Fruit fly (Drosophila melanogaster) whole organism, embryonic: Measurements from ENCODE around the gene ND-B17.

Experiments
- Aef1 ChIP-seq: fragments of 200-800 bp; sonication (Bioruptor generic); IDR thresholded peaks from 3 replicates; pipeline ENCODE4 v1.3.6; 2022; ENCODE audit warnings: missing biosample characterization, missing genetic modification characterization
- CG10147 ChIP-seq: fragments of 200-800 bp; sonication (Bioruptor generic); optimal IDR thresholded peaks from 2 replicates; lab custom pipeline; 2019; ENCODE audit warnings: missing biosample characterization, mild to moderate bottlenecking, missing genetic modification characterization, moderate library complexity
- CG10462 ChIP-seq: fragments of 200-800 bp; sonication (Bioruptor generic); optimal IDR thresholded peaks from 2 replicates; lab custom pipeline; 2016; ENCODE audit warnings: missing biosample characterization, missing genetic modification characterization
- CG10654 ChIP-seq: fragments of 200-800 bp; sonication (Bioruptor generic); optimal IDR thresholded peaks from 2 replicates; lab custom pipeline; 2016; ENCODE audit warnings: missing biosample characterization, missing genetic modification characterization
- CG12299 ChIP-seq: fragments of 200-800 bp; sonication (Bioruptor generic); optimal IDR thresholded peaks from 2 replicates; lab custom pipeline; 2018; ENCODE audit warnings: missing biosample characterization, mild to moderate bottlenecking, missing genetic modification characterization
- CG14050 ChIP-seq: fragments of 200-800 bp; sonication (Bioruptor generic); IDR thresholded peaks from 3 replicates; pipeline ENCODE4 v1.3.6; 2022; ENCODE audit warnings: missing biosample characterization, missing genetic modification characterization
- CG14710 ChIP-seq: fragments of 200-800 bp; sonication (Bioruptor generic); optimal IDR thresholded peaks from 3 replicates; lab custom pipeline; 2019; ENCODE audit warnings: missing biosample characterization, mild to moderate bottlenecking, missing genetic modification characterization, moderate library complexity
- CG17802 ChIP-seq: fragments of 200-800 bp; sonication (Bioruptor generic); optimal IDR thresholded peaks from 2 replicates; lab custom pipeline; 2018; ENCODE audit warnings: missing biosample characterization, mild to moderate bottlenecking, missing genetic modification characterization, moderate library complexity
- CG18619 ChIP-seq: fragments of 200-800 bp; sonication (Bioruptor generic); optimal IDR thresholded peaks from 3 replicates; lab custom pipeline; 2017; ENCODE audit warnings: missing biosample characterization, mild to moderate bottlenecking, missing genetic modification characterization
- CG2875 ChIP-seq: fragments of 200-800 bp; sonication (Bioruptor generic); optimal IDR thresholded peaks from 2 replicates; lab custom pipeline; 2017; ENCODE audit warnings: missing biosample characterization, mild to moderate bottlenecking, missing genetic modification characterization, missing genetic modification reagents
- CG2889 ChIP-seq: fragments of 200-800 bp; sonication (Bioruptor generic); IDR thresholded peaks from 3 replicates; pipeline ENCODE4 v1.3.6; 2022; ENCODE audit warnings: missing biosample characterization, missing genetic modification characterization
- CG31224 ChIP-seq: fragments of 200-800 bp; sonication (Bioruptor generic); IDR thresholded peaks from 2 replicates; pipeline ENCODE4 v1.3.6; 2022; ENCODE audit warnings: missing biosample characterization, missing genetic modification characterization
- CG31388 ChIP-seq: fragments of 200-800 bp; sonication (Bioruptor generic); optimal IDR thresholded peaks from 2 replicates; lab custom pipeline; 2016; ENCODE audit warnings: missing biosample characterization, missing genetic modification characterization
- CG33213 ChIP-seq: fragments of 200-800 bp; sonication (Bioruptor generic); optimal IDR thresholded peaks from 3 replicates; lab custom pipeline; 2016; ENCODE audit warnings: missing biosample characterization, missing genetic modification characterization
- CG3407 ChIP-seq: fragments of 200-800 bp; sonication (Bioruptor generic); optimal IDR thresholded peaks from 2 replicates; lab custom pipeline; 2018; ENCODE audit warnings: missing biosample characterization, mild to moderate bottlenecking, missing genetic modification characterization
- CG4282 ChIP-seq: fragments of 200-800 bp; sonication (Bioruptor generic); optimal IDR thresholded peaks from 2 replicates; lab custom pipeline; 2016; ENCODE audit warnings: missing biosample characterization, missing genetic modification characterization
- CG4424 ChIP-seq: fragments of 200-800 bp; sonication (Bioruptor generic); optimal IDR thresholded peaks from 3 replicates; lab custom pipeline; 2016; ENCODE audit warnings: missing biosample characterization, missing genetic modification characterization
- CG4730 ChIP-seq: fragments of 200-800 bp; sonication (Bioruptor generic); IDR thresholded peaks from 2 replicates; pipeline ENCODE4 v1.3.6; 2022; ENCODE audit warnings: missing biosample characterization, missing genetic modification characterization
- CG6683 ChIP-seq: fragments of 200-800 bp; sonication (Bioruptor generic); optimal IDR thresholded peaks from 2 replicates; lab custom pipeline; 2017; ENCODE audit warnings: missing biosample characterization, mild to moderate bottlenecking, missing genetic modification characterization, missing genetic modification reagents
- CG7271 ChIP-seq: fragments of 200-800 bp; sonication (Bioruptor generic); optimal IDR thresholded peaks from 2 replicates; lab custom pipeline; 2018; ENCODE audit warnings: missing biosample characterization, mild to moderate bottlenecking, missing genetic modification characterization, moderate library complexity
- CG7963 ChIP-seq: fragments of 200-800 bp; sonication (Bioruptor generic); IDR thresholded peaks from 3 replicates; pipeline ENCODE4 v1.3.6; 2022; ENCODE audit warnings: missing biosample characterization, missing genetic modification characterization; ENCODE audit not compliant: partially characterized antibody
- CG8765 ChIP-seq: fragments of 200-800 bp; sonication (Bioruptor generic); IDR thresholded peaks from 2 replicates; pipeline ENCODE4 v1.3.6; 2022; ENCODE audit warnings: missing biosample characterization, missing genetic modification characterization
- H2.0 ChIP-seq: fragments of 200-800 bp; sonication (Bioruptor generic); IDR thresholded peaks from 2 replicates; pipeline ENCODE4 v1.3.6; 2022; ENCODE audit warnings: missing biosample characterization, missing genetic modification characterization
- HLHmδ ChIP-seq: fragments of 200-800 bp; sonication (Bioruptor generic); optimal IDR thresholded peaks from 2 replicates; lab custom pipeline; 2018; ENCODE audit warnings: missing biosample characterization, mild to moderate bottlenecking, missing genetic modification characterization, moderate library complexity
- Hmx ChIP-seq: fragments of 200-800 bp; sonication (Bioruptor generic); optimal IDR thresholded peaks from 2 replicates; lab custom pipeline; 2016; ENCODE audit warnings: missing biosample characterization, missing genetic modification characterization
- Hr78 ChIP-seq, 2 experiments: fragments of 200-800 bp in 1 of 2; fragments of >200 bp in 1 of 2; sonication (Bioruptor generic) in 1 of 2; optimal IDR thresholded peaks; 2 replicates each; lab custom pipeline; 2017 to 2019; ENCODE audit warnings: missing biosample characterization in 2 of 2, missing genetic modification characterization in 2 of 2, mild to moderate bottlenecking in 1 of 2, moderate library complexity in 1 of 2
- MBD-R2 ChIP-seq: fragments of 200-800 bp; sonication (Bioruptor generic); IDR thresholded peaks from 2 replicates; pipeline ENCODE4 v1.3.6; 2022; ENCODE audit warnings: missing biosample characterization, missing genetic modification characterization
- MTF-1 ChIP-seq: fragments of 200-800 bp; sonication (Bioruptor generic); optimal IDR thresholded peaks from 2 replicates; lab custom pipeline; 2018; ENCODE audit warnings: missing biosample characterization, mild to moderate bottlenecking, missing genetic modification characterization, borderline replicate concordance
- Med ChIP-seq: fragments of 200-800 bp; sonication (Bioruptor generic); peaks from one replicate; lab custom pipeline; 2016; ENCODE audit warnings: missing biosample characterization, missing genetic modification characterization, mild to moderate bottlenecking, inconsistent platforms, moderate library complexity
- NC2α ChIP-seq: fragments of 200-800 bp; sonication (Bioruptor generic); optimal IDR thresholded peaks from 2 replicates; lab custom pipeline; 2016; ENCODE audit warnings: missing biosample characterization, missing genetic modification characterization
- NfI ChIP-seq: fragments of 200-800 bp; sonication (Bioruptor generic); optimal IDR thresholded peaks from 3 replicates; lab custom pipeline; 2018; ENCODE audit warnings: missing biosample characterization, mild to moderate bottlenecking, missing genetic modification characterization, moderate library complexity
- Ptx1 ChIP-seq: fragments of 200-800 bp; sonication (Bioruptor generic); IDR thresholded peaks from 2 replicates; pipeline ENCODE4 v1.3.6; 2022; ENCODE audit warnings: missing biosample characterization, missing genetic modification characterization
- Trl ChIP-seq, 3 experiments: fragments of >200 bp in 2 of 3; fragments of 200-800 bp in 1 of 3; sonication (Bioruptor generic) in 1 of 3; optimal IDR thresholded peaks; 2 replicates in 1 of 3; 3 replicates in 2 of 3; lab custom pipeline; 2016 to 2017; ENCODE audit warnings: missing biosample characterization in 1 of 3, missing genetic modification characterization in 1 of 3
- Usf ChIP-seq: fragments of 200-800 bp; sonication (Bioruptor generic); optimal IDR thresholded peaks from 2 replicates; lab custom pipeline; 2017; ENCODE audit warnings: missing genotype, missing biosample characterization, missing genetic modification characterization
- YL-1 ChIP-seq: fragments of 200-800 bp; sonication (Bioruptor generic); optimal IDR thresholded peaks from 3 replicates; lab custom pipeline; 2017; ENCODE audit warnings: missing biosample characterization, mild to moderate bottlenecking, missing genetic modification characterization
- ato ChIP-seq: fragments of 200-800 bp; sonication (Bioruptor generic); IDR thresholded peaks from 2 replicates; pipeline ENCODE4 v1.3.6; 2022; ENCODE audit warnings: missing biosample characterization, missing genetic modification characterization; ENCODE audit not compliant: partially characterized antibody
- bbx ChIP-seq: fragments of 200-800 bp; sonication (Bioruptor generic); IDR thresholded peaks from 2 replicates; pipeline ENCODE4 v1.3.6; 2022; ENCODE audit warnings: missing biosample characterization, missing genetic modification characterization; ENCODE audit not compliant: partially characterized antibody
- bigmax ChIP-seq: fragments of 200-800 bp; sonication (Bioruptor generic); optimal IDR thresholded peaks from 2 replicates; lab custom pipeline; 2018; ENCODE audit warnings: missing biosample characterization, mild to moderate bottlenecking, missing genetic modification characterization
- cwo ChIP-seq: fragments of 200-800 bp; sonication (Bioruptor generic); optimal IDR thresholded peaks from 3 replicates; lab custom pipeline; 2017; ENCODE audit warnings: missing biosample characterization, missing genetic modification characterization, mild to moderate bottlenecking, moderate library complexity, missing genetic modification reagents
- emc ChIP-seq: fragments of 200-800 bp; sonication (Bioruptor generic); optimal IDR thresholded peaks from 2 replicates; lab custom pipeline; 2016; ENCODE audit warnings: missing biosample characterization, missing genetic modification characterization
- ems ChIP-seq: fragments of 200-800 bp; sonication (Bioruptor generic); optimal IDR thresholded peaks from 3 replicates; lab custom pipeline; 2016; ENCODE audit warnings: missing biosample characterization, missing genetic modification characterization
- fd96Cb ChIP-seq: fragments of 200-800 bp; sonication (Bioruptor generic); optimal IDR thresholded peaks from 2 replicates; lab custom pipeline; 2018; ENCODE audit warnings: missing biosample characterization, mild to moderate bottlenecking, missing genetic modification characterization, moderate library complexity
- gsb ChIP-seq: fragments of 200-800 bp; sonication (Bioruptor generic); IDR thresholded peaks from 2 replicates; pipeline ENCODE4 v1.3.6; 2022; ENCODE audit warnings: missing biosample characterization, missing genetic modification characterization
- ind ChIP-seq: fragments of 200-800 bp; sonication (Bioruptor generic); optimal IDR thresholded peaks from 3 replicates; lab custom pipeline; 2016; ENCODE audit warnings: missing biosample characterization, missing genetic modification characterization
- kah ChIP-seq: fragments of 200-800 bp; sonication (Bioruptor generic); optimal IDR thresholded peaks from 2 replicates; lab custom pipeline; 2018; ENCODE audit warnings: missing biosample characterization, mild to moderate bottlenecking, missing genetic modification characterization
- luna ChIP-seq: fragments of 200-800 bp; sonication (Bioruptor generic); optimal IDR thresholded peaks from 2 replicates; lab custom pipeline; 2016; ENCODE audit warnings: missing biosample characterization, missing genetic modification characterization
- ro ChIP-seq: fragments of 200-800 bp; sonication (Bioruptor generic); IDR thresholded peaks from 2 replicates; pipeline ENCODE4 v1.3.6; 2022; ENCODE audit warnings: missing biosample characterization, missing genetic modification characterization
- salm ChIP-seq: fragments of 200-800 bp; sonication (Bioruptor generic); optimal IDR thresholded peaks from 2 replicates; lab custom pipeline; 2018; ENCODE audit warnings: missing biosample characterization, mild to moderate bottlenecking, missing genetic modification characterization
- so ChIP-seq: fragments of 200-800 bp; sonication (Bioruptor generic); IDR thresholded peaks from 3 replicates; pipeline ENCODE4 v1.3.6; 2022; ENCODE audit warnings: missing biosample characterization, missing genetic modification characterization
- toy ChIP-seq: fragments of 200-800 bp; sonication (Bioruptor generic); IDR thresholded peaks from 2 replicates; pipeline ENCODE4 v1.3.6; 2022; ENCODE audit warnings: missing biosample characterization, missing genetic modification characterization
- trh ChIP-seq: fragments of 200-800 bp; sonication (Bioruptor generic); optimal IDR thresholded peaks from 2 replicates; lab custom pipeline; 2016; ENCODE audit warnings: missing biosample characterization, missing genetic modification characterization

The ND-B17 gene

DNA sequence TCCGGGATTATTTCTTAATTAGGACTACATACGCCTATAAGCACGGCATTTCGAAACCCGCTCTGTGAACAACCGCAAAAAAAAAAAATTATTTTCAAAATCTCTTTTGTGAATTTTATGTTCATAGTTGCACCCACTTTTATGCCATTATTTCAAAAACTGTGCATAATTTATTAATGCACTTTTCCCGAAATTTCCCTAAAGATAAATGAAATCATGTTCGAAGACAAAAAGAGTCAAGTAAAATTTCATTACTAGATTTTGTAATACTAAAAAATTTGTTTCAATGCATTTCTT lies 329 bp upstream of the ND-B17 start (continued):
- TF ChIP-seq Trl (optimal IDR thresholded peaks at IDR 0.05; lab: Kevin White, UChicago) (no peak), Trl (GFP tag; optimal IDR thresholded peaks at IDR 0.05; lab: Kevin White, UChicago) (no peak), CG14710 (tag; lab: Kevin White, UChicago) (no peak), toy (GFP tag; lab: Robert Waterston, UW) (no peak), MBD-R2 (GFP tag; lab: Robert Waterston, UW) (no peak), cwo (no peak), CG33213 (GFP tag; lab: Kevin White, UChicago) (no peak), emc (no peak), so (GFP tag; lab: Robert Waterston, UW) (no peak), CG7963 (GFP tag; lab: Robert Waterston, UW) (no peak), ro (GFP tag; lab: Robert Waterston, UW) (no peak), trh (GFP tag; lab: Kevin White, UChicago) (no peak), CG7271 (tag; lab: Kevin White, UChicago) (no peak), bigmax (GFP tag; lab: Kevin White, UChicago) (no peak), gsb (GFP tag; lab: Robert Waterston, UW) (no peak), CG4424 (GFP tag; lab: Kevin White, UChicago) (no peak), ind (no peak), NfI (GFP tag; lab: Kevin White, UChicago) (no peak), CG12299 (tag; lab: Kevin White, UChicago) (no peak), CG31224 (GFP tag; lab: Robert Waterston, UW) (0 out of 2 replicates have a peak, but pooled peaks have one; percentile 15), CG14050 (GFP tag; lab: Robert Waterston, UW) (0 out of 3 replicates have a peak, but pooled peaks have one; percentile 8), Ptx1 (0 out of 2 replicates have a peak, but pooled peaks have one; percentile 1), CG10654 (GFP tag; lab: Kevin White, UChicago) (no peak), CG6683 (GFP tag; lab: Kevin White, UChicago) (no peak), Hmx (GFP tag; lab: Kevin White, UChicago) (no peak), HLHmδ (GFP tag; lab: Kevin White, UChicago) (no peak), CG10462 (no peak), NC2α (GFP tag; lab: Kevin White, UChicago) (no peak), Aef1 (GFP tag; lab: Robert Waterston, UW) (no peak), CG3407 (GFP tag; lab: Kevin White, UChicago) (no peak), CG18619 (GFP tag; lab: Kevin White, UChicago) (peak; percentile 14), kah (GFP tag; lab: Kevin White, UChicago) (no peak), MTF-1 (GFP tag; lab: Kevin White, UChicago) (no peak), CG2889 (GFP tag; lab: Robert Waterston, UW) (0 out of 3 replicates have a peak, but pooled peaks have one; percentile 28), salm (no peak), CG17802 (tag; lab: Kevin White, UChicago) (no peak), CG31388 (GFP tag; lab: Kevin White, UChicago) (no peak), bbx (GFP tag; lab: Robert Waterston, UW) (no peak), fd96Cb (no peak), Hr78 (GFP tag; optimal IDR thresholded peaks at IDR 0.05; lab: Kevin White, UChicago) (no peak), CG8765 (GFP tag; lab: Robert Waterston, UW) (no peak), CG2875 (GFP tag; lab: Kevin White, UChicago) (no peak), Usf (GFP tag; lab: Kevin White, UChicago) (no peak), CG4730 (no peak), Med (GFP tag; lab: Kevin White, UChicago) (peak; percentile 60), ato (GFP tag; lab: Robert Waterston, UW) (no peak), YL-1 (GFP tag; lab: Kevin White, UChicago) (no peak), CG10147 (no peak), ems (no peak), H2.0 (GFP tag; lab: Robert Waterston, UW) (no peak), CG4282 (GFP tag; lab: Kevin White, UChicago) (no peak), luna (no peak)
